Worm (Caenorhabditis elegans) whole organism, early embryonic: ENCODE data around the gene F53H8.3.

ENCODE experiments used
- B0310.2 ChIP-seq: sonication (generic microtip); optimal IDR thresholded peaks from 2 replicates; lab custom pipeline; 2016; ENCODE audit warnings: mild to moderate bottlenecking, missing genetic modification characterization, missing compliant biosample characterization
- ama-1 ChIP-seq: fragments of 150-350 bp; optimal IDR thresholded peaks from 2 replicates; lab custom pipeline; 2014
- ceh-13 ChIP-seq: fragments of 200-800 bp; sonication (Bioruptor generic); optimal IDR thresholded peaks from 2 replicates; lab custom pipeline; 2018; ENCODE audit warnings: mild to moderate bottlenecking, missing genetic modification characterization, missing compliant biosample characterization
- ceh-36 ChIP-seq: sonication (generic microtip); optimal IDR thresholded peaks from 2 replicates; lab custom pipeline; 2016; ENCODE audit warnings: missing genetic modification characterization, inconsistent platforms, missing compliant biosample characterization
- flt-1 ChIP-seq: fragments of 200-800 bp; sonication (Bioruptor generic); IDR thresholded peaks from 2 replicates; pipeline ENCODE4 v1.3.6; 2022; ENCODE audit warnings: missing genetic modification characterization, missing compliant biosample characterization
- hmg-4 ChIP-seq: fragments of 200-800 bp; sonication (Bioruptor generic); optimal IDR thresholded peaks from 2 replicates; lab custom pipeline; 2018; ENCODE audit warnings: mild to moderate bottlenecking, missing genetic modification characterization, missing compliant biosample characterization
- pes-1 ChIP-seq: fragments of 200-800 bp; sonication (Bioruptor generic); IDR thresholded peaks from 2 replicates; pipeline ENCODE4 v1.3.6; 2022; ENCODE audit warnings: missing genetic modification reagents, missing genetic modification characterization, missing compliant biosample characterization
- scrt-1 ChIP-seq: fragments of 200-800 bp; sonication (Bioruptor generic); IDR thresholded peaks from 2 replicates; pipeline ENCODE4 v1.3.6; 2022; ENCODE audit warnings: missing genetic modification characterization, missing compliant biosample characterization
- tbx-11 ChIP-seq: fragments of 200-800 bp; sonication (Bioruptor generic); IDR thresholded peaks from 2 replicates; pipeline ENCODE4 v1.3.6; 2022; ENCODE audit warnings: missing genetic modification characterization, missing compliant biosample characterization
- tra-4 ChIP-seq: sonication (generic microtip); optimal IDR thresholded peaks from 2 replicates; lab custom pipeline; 2017; ENCODE audit warnings: missing genetic modification characterization, missing compliant biosample characterization

- TF ChIP-seq tra-4 = no peak
- TF ChIP-seq pes-1 (GFP tag; lab: Robert Waterston, UW) = no peak
- TF ChIP-seq ama-1 (lab: Kevin White, UChicago) = no peak
- TF ChIP-seq hmg-4 (GFP tag; lab: Kevin White, UChicago) = no peak
- TF ChIP-seq B0310.2 (tag; lab: Kevin White, UChicago) = no peak
- TF ChIP-seq ceh-13 (GFP tag; lab: Kevin White, UChicago) = no peak
- TF ChIP-seq tbx-11 (GFP tag; lab: Robert Waterston, UW) = no peak
- TF ChIP-seq scrt-1 (GFP tag; lab: Robert Waterston, UW) = no peak
- no peak for TF ChIP-seq flt-1 (GFP tag; lab: Robert Waterston, UW)
- TF ChIP-seq ceh-36 (tag; lab: Kevin White, UChicago) = no peak
Measured at ce11 chrX:936013-936412, 2.3 kb upstream of the F53H8.3 start.
